Fruit fly (Drosophila melanogaster) whole organism, embryonic: ENCODE results near the gene Lim3.
A peak's percentile ranks its signal among the peaks of the same experiment; 100 is the strongest.

Experiments
- CG11560 ChIP-seq: fragments of 200-800 bp; sonication (Bioruptor generic); IDR thresholded peaks from 3 replicates; pipeline ENCODE4 v1.3.6; 2022; ENCODE audit warnings: missing biosample characterization, missing genetic modification characterization
- CG12219 ChIP-seq: fragments of 200-800 bp; sonication (Bioruptor generic); optimal IDR thresholded peaks from 3 replicates; lab custom pipeline; 2018; ENCODE audit warnings: missing biosample characterization, mild to moderate bottlenecking, missing genetic modification characterization
- CG12659 ChIP-seq: fragments of 200-800 bp; sonication (Bioruptor generic); optimal IDR thresholded peaks from 3 replicates; lab custom pipeline; 2017; ENCODE audit warnings: mild to moderate bottlenecking, missing biosample characterization, missing genetic modification reagents, missing genetic modification characterization
- CG13287 ChIP-seq: fragments of 200-800 bp; sonication (Bioruptor generic); IDR thresholded peaks from 2 replicates; pipeline ENCODE4 v1.3.6; 2022; ENCODE audit warnings: missing biosample characterization, missing genetic modification characterization; ENCODE audit not compliant: partially characterized antibody
- CG13424 ChIP-seq: fragments of 200-800 bp; sonication (Bioruptor generic); optimal IDR thresholded peaks from 2 replicates; lab custom pipeline; 2019; ENCODE audit warnings: missing biosample characterization, mild to moderate bottlenecking, missing genetic modification characterization, moderate library complexity
- CG14860 ChIP-seq: fragments of 200-800 bp; sonication (Bioruptor generic); IDR thresholded peaks from 3 replicates; pipeline ENCODE4 v1.3.6; 2022; ENCODE audit warnings: missing biosample characterization, missing genetic modification characterization; ENCODE audit not compliant: partially characterized antibody
- CG1529 ChIP-seq: fragments of 200-800 bp; sonication (Bioruptor generic); optimal IDR thresholded peaks from 3 replicates; lab custom pipeline; 2018; ENCODE audit warnings: missing biosample characterization, missing genetic modification characterization
- CG16815 ChIP-seq: fragments of 200-800 bp; sonication (Bioruptor generic); optimal IDR thresholded peaks from 3 replicates; lab custom pipeline; 2017; ENCODE audit warnings: missing biosample characterization, mild to moderate bottlenecking, missing genetic modification characterization
- CG30020 ChIP-seq: fragments of 200-800 bp; optimal IDR thresholded peaks from 2 replicates; lab custom pipeline; 2019; ENCODE audit warnings: missing biosample characterization, mild to moderate bottlenecking, missing genetic modification characterization, moderate library complexity
- CG31441 ChIP-seq: fragments of 200-800 bp; sonication (Bioruptor generic); IDR thresholded peaks from 2 replicates; pipeline ENCODE4 v1.3.6; 2022; ENCODE audit warnings: missing biosample characterization, missing genetic modification characterization
- CG3281 ChIP-seq: fragments of 200-800 bp; sonication (Bioruptor generic); optimal IDR thresholded peaks from 3 replicates; lab custom pipeline; 2017; ENCODE audit warnings: missing biosample characterization, mild to moderate bottlenecking, missing genetic modification characterization
- CG4730 ChIP-seq: fragments of 200-800 bp; sonication (Bioruptor generic); IDR thresholded peaks from 2 replicates; pipeline ENCODE4 v1.3.6; 2022; ENCODE audit warnings: missing biosample characterization, missing genetic modification characterization
- CG6791 ChIP-seq: fragments of 200-800 bp; sonication (Bioruptor generic); IDR thresholded peaks from 3 replicates; pipeline ENCODE4 v1.3.6; 2022; ENCODE audit warnings: missing biosample characterization, missing genetic modification characterization; ENCODE audit not compliant: partially characterized antibody
- CG7357 ChIP-seq: fragments of 200-800 bp; sonication (Bioruptor generic); IDR thresholded peaks from 3 replicates; pipeline ENCODE4 v1.3.6; 2022; ENCODE audit warnings: missing biosample characterization, missing genetic modification characterization
- CG7987 ChIP-seq: fragments of 200-800 bp; sonication (Bioruptor generic); optimal IDR thresholded peaks from 2 replicates; lab custom pipeline; 2018; ENCODE audit warnings: missing biosample characterization, mild to moderate bottlenecking, missing genetic modification characterization, moderate library complexity
- CG9437 ChIP-seq: fragments of 200-800 bp; sonication (Bioruptor generic); optimal IDR thresholded peaks from 2 replicates; lab custom pipeline; 2018; ENCODE audit warnings: missing biosample characterization, mild to moderate bottlenecking, missing genetic modification characterization
- D ChIP-seq, 2 experiments: fragments of 200-800 bp in 1 of 2; fragments of >200 bp in 1 of 2; sonication (Bioruptor generic) in 1 of 2; optimal IDR thresholded peaks; 2 replicates in 1 of 2; 3 replicates in 1 of 2; lab custom pipeline; 2017; ENCODE audit warnings: mild to moderate bottlenecking in 1 of 2, missing biosample characterization in 1 of 2, missing genetic modification characterization in 1 of 2, missing genetic modification reagents in 1 of 2
- Dp ChIP-seq: fragments of 200-800 bp; sonication (Bioruptor generic); optimal IDR thresholded peaks from 2 replicates; lab custom pipeline; 2018; ENCODE audit warnings: missing biosample characterization, mild to moderate bottlenecking, missing genetic modification characterization, moderate library complexity
- Gsc ChIP-seq: fragments of 200-800 bp; sonication (Bioruptor generic); IDR thresholded peaks from 2 replicates; pipeline ENCODE4 v1.3.6; 2022; ENCODE audit warnings: missing biosample characterization, missing genetic modification characterization
- HLH4C ChIP-seq: fragments of 200-800 bp; sonication (Bioruptor generic); IDR thresholded peaks from 3 replicates; pipeline ENCODE4 v1.3.6; 2022; ENCODE audit warnings: missing biosample characterization, missing genetic modification characterization; ENCODE audit not compliant: partially characterized antibody
- Hr39 ChIP-seq: fragments of >200 bp; optimal IDR thresholded peaks from 2 replicates; lab custom pipeline; 2017
- MBD-R2 ChIP-seq: fragments of 200-800 bp; sonication (Bioruptor generic); IDR thresholded peaks from 2 replicates; pipeline ENCODE4 v1.3.6; 2022; ENCODE audit warnings: missing biosample characterization, missing genetic modification characterization
- Oli ChIP-seq: fragments of 200-800 bp; sonication (Bioruptor generic); optimal IDR thresholded peaks from 2 replicates; lab custom pipeline; 2018; ENCODE audit warnings: missing biosample characterization, mild to moderate bottlenecking, missing genetic modification characterization, moderate library complexity
- Opbp ChIP-seq: fragments of 200-800 bp; sonication (Bioruptor generic); IDR thresholded peaks from 3 replicates; pipeline ENCODE4 v1.3.6; 2022; ENCODE audit warnings: missing biosample characterization, missing genetic modification characterization; ENCODE audit not compliant: partially characterized antibody
- Optix ChIP-seq: fragments of 200-800 bp; sonication (Bioruptor generic); IDR thresholded peaks from 3 replicates; pipeline ENCODE4 v1.3.6; 2022; ENCODE audit warnings: missing biosample characterization, missing genetic modification characterization
- PHDP ChIP-seq: fragments of 200-800 bp; sonication (Bioruptor generic); optimal IDR thresholded peaks from 3 replicates; lab custom pipeline; 2018; ENCODE audit warnings: missing biosample characterization, mild to moderate bottlenecking, missing genetic modification characterization, moderate library complexity
- Side ChIP-seq: fragments of 200-800 bp; sonication (Bioruptor generic); optimal IDR thresholded peaks from 2 replicates; lab custom pipeline; 2016; ENCODE audit warnings: missing biosample characterization, missing genetic modification characterization
- Sin3A ChIP-seq: fragments of >200 bp; optimal IDR thresholded peaks from 2 replicates; lab custom pipeline; 2018
- Sox102F ChIP-seq: fragments of 200-800 bp; sonication (Bioruptor generic); optimal IDR thresholded peaks from 2 replicates; lab custom pipeline; 2018; ENCODE audit warnings: missing biosample characterization, mild to moderate bottlenecking, missing genetic modification characterization, moderate library complexity
- abd-A ChIP-seq: fragments of 200-800 bp; sonication (Bioruptor generic); optimal IDR thresholded peaks from 3 replicates; lab custom pipeline; 2019; ENCODE audit warnings: missing biosample characterization, mild to moderate bottlenecking, missing genetic modification characterization, moderate library complexity
- ato ChIP-seq: fragments of 200-800 bp; sonication (Bioruptor generic); IDR thresholded peaks from 2 replicates; pipeline ENCODE4 v1.3.6; 2022; ENCODE audit warnings: missing biosample characterization, missing genetic modification characterization; ENCODE audit not compliant: partially characterized antibody
- crol ChIP-seq: fragments of 200-800 bp; sonication (Bioruptor generic); IDR thresholded peaks from 2 replicates; pipeline ENCODE4 v1.3.6; 2022; ENCODE audit warnings: missing biosample characterization, missing genetic modification characterization
- en ChIP-seq: fragments of 200-800 bp; sonication (Bioruptor generic); optimal IDR thresholded peaks from 2 replicates; lab custom pipeline; 2016; ENCODE audit warnings: missing biosample characterization, missing genetic modification characterization
- hb ChIP-seq: fragments of 200-800 bp; sonication (Bioruptor generic); IDR thresholded peaks from 3 replicates; pipeline ENCODE4 v1.3.6; 2022; ENCODE audit warnings: missing biosample characterization, missing genetic modification characterization; ENCODE audit not compliant: partially characterized antibody
- hbn ChIP-seq: fragments of 200-800 bp; sonication (Bioruptor generic); IDR thresholded peaks from 2 replicates; pipeline ENCODE4 v1.3.6; 2022; ENCODE audit warnings: missing biosample characterization, missing genetic modification characterization; ENCODE audit not compliant: partially characterized antibody
- lbe ChIP-seq: fragments of 200-800 bp; sonication (Bioruptor generic); optimal IDR thresholded peaks from 2 replicates; lab custom pipeline; 2016; ENCODE audit warnings: missing biosample characterization, mild to moderate bottlenecking, missing genetic modification characterization
- nerfin-2 ChIP-seq: fragments of 200-800 bp; sonication (Bioruptor generic); IDR thresholded peaks from 2 replicates; pipeline ENCODE4 v1.3.6; 2022; ENCODE audit warnings: missing biosample characterization, missing genetic modification characterization; ENCODE audit not compliant: partially characterized antibody
- onecut ChIP-seq: fragments of 200-800 bp; sonication (Bioruptor generic); IDR thresholded peaks from 2 replicates; pipeline ENCODE4 v1.3.6; 2022; ENCODE audit warnings: missing biosample characterization, missing genetic modification characterization
- phol ChIP-seq: fragments of 200-800 bp; sonication (Bioruptor generic); optimal IDR thresholded peaks from 3 replicates; lab custom pipeline; 2018; ENCODE audit warnings: missing biosample characterization, mild to moderate bottlenecking, missing genetic modification characterization, moderate library complexity
- pzg ChIP-seq: fragments of 200-800 bp; sonication (Bioruptor generic); optimal IDR thresholded peaks from 3 replicates; lab custom pipeline; 2018; ENCODE audit warnings: missing biosample characterization, mild to moderate bottlenecking, missing genetic modification characterization, moderate library complexity
- row ChIP-seq: fragments of 200-800 bp; sonication (Bioruptor generic); IDR thresholded peaks from 3 replicates; pipeline ENCODE4 v1.3.6; 2022; ENCODE audit warnings: missing biosample characterization, missing genetic modification characterization
- sens ChIP-seq: fragments of 200-800 bp; sonication (Bioruptor generic); peaks from one replicate; lab custom pipeline; 2016; ENCODE audit warnings: missing biosample characterization, missing genetic modification characterization
- ssp ChIP-seq: fragments of 200-800 bp; sonication (Bioruptor generic); IDR thresholded peaks from 2 replicates; pipeline ENCODE4 v1.3.6; 2022; ENCODE audit warnings: missing biosample characterization, missing genetic modification characterization
- stwl ChIP-seq: fragments of 200-800 bp; sonication (Bioruptor generic); optimal IDR thresholded peaks from 3 replicates; lab custom pipeline; 2018; ENCODE audit warnings: missing biosample characterization, mild to moderate bottlenecking, missing genetic modification characterization, moderate library complexity
- tna ChIP-seq: fragments of 200-800 bp; sonication (Bioruptor generic); IDR thresholded peaks from 2 replicates; pipeline ENCODE4 v1.3.6; 2022; ENCODE audit warnings: missing biosample characterization, missing genetic modification characterization; ENCODE audit not compliant: partially characterized antibody
- trem ChIP-seq: fragments of 200-800 bp; optimal IDR thresholded peaks from 3 replicates; lab custom pipeline; 2019; ENCODE audit warnings: missing biosample characterization, mild to moderate bottlenecking, missing genetic modification characterization, moderate library complexity
- unc-4 ChIP-seq: fragments of 200-800 bp; sonication (Bioruptor generic); IDR thresholded peaks from 2 replicates; pipeline ENCODE4 v1.3.6; 2022; ENCODE audit warnings: missing biosample characterization, missing genetic modification characterization; ENCODE audit not compliant: partially characterized antibody
- z ChIP-seq: fragments of 200-800 bp; sonication (Bioruptor generic); IDR thresholded peaks from 3 replicates; pipeline ENCODE4 v1.3.6; 2022; ENCODE audit warnings: missing biosample characterization, missing genetic modification characterization
- zen2 ChIP-seq: fragments of 200-800 bp; sonication (Bioruptor generic); IDR thresholded peaks from 3 replicates; pipeline ENCODE4 v1.3.6; 2022; ENCODE audit warnings: missing biosample characterization, missing genetic modification characterization; ENCODE audit not compliant: partially characterized antibody

Lim3 gene

DNA sequence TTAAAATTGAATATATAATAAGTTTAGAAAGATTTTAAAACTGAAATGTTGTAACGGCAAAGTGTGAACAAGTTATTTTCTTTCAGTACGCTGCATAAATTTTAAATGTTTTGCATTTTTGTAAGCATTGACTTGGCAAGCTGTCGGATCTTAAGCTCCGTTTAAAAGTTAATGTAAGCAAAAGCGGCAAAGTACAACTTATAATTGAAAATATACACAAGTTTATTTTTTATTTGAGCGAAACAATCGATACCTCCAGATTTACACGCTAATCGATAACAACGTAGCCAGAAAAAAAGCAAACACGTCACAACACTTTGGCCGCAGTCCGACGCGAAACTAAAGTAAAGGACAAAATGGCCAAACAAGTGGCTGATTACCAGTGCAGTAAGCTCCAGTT, 66.6 kb downstream of the Lim3 start, which contains the start of gene Catsup (continued):
- TF ChIP-seq CG30020 (tag; lab: Kevin White, UChicago) = peak; percentile 78
- TF ChIP-seq CG16815 (GFP tag; lab: Kevin White, UChicago) = no peak
- TF ChIP-seq Dp (GFP tag; lab: Kevin White, UChicago) = peak; percentile 21
- TF ChIP-seq hb (GFP tag; lab: Robert Waterston, UW) = peak; percentile 58; the same call in 1 of the 3 replicates
- no peak for TF ChIP-seq CG7987 (GFP tag; lab: Kevin White, UChicago)
- TF ChIP-seq HLH4C (GFP tag; lab: Robert Waterston, UW) = peak; percentile 77
- peak; percentile 70 for TF ChIP-seq unc-4 (GFP tag; lab: Robert Waterston, UW)
- peak; percentile 67 for TF ChIP-seq hbn (GFP tag; lab: Robert Waterston, UW)
- no peak for TF ChIP-seq CG12219 (GFP tag; lab: Kevin White, UChicago)
- TF ChIP-seq CG7357 (GFP tag; lab: Robert Waterston, UW) = peak; percentile 82
- TF ChIP-seq abd-A (tag; lab: Kevin White, UChicago) = no peak
- TF ChIP-seq CG4730 (GFP tag; lab: Robert Waterston, UW) = no peak
- peak; percentile 20 for TF ChIP-seq Sin3A
- peak; percentile 17 for TF ChIP-seq phol
- TF ChIP-seq crol (GFP tag; lab: Robert Waterston, UW) = no peak
- peak; percentile 16 for TF ChIP-seq trem
- peak; percentile 56; the same call in 1 of the 2 replicates for TF ChIP-seq nerfin-2
- TF ChIP-seq Opbp (GFP tag; lab: Robert Waterston, UW) = peak; percentile 57; the same call in 1 of the 3 replicates
- TF ChIP-seq pzg (GFP tag; lab: Kevin White, UChicago) = peak; percentile 29
- peak; percentile 76 for TF ChIP-seq CG6791 (GFP tag; lab: Robert Waterston, UW)
- TF ChIP-seq lbe (GFP tag; lab: Kevin White, UChicago) = no peak
- no peak for TF ChIP-seq Side (GFP tag; lab: Kevin White, UChicago)
- no peak for TF ChIP-seq CG11560 (tag; lab: Robert Waterston, UW)
- TF ChIP-seq onecut (GFP tag; lab: Robert Waterston, UW) = no peak
- peak; percentile 71 for TF ChIP-seq MBD-R2 (GFP tag; lab: Robert Waterston, UW)
- TF ChIP-seq sens = peak; percentile 72
- no peak for TF ChIP-seq Gsc (GFP tag; lab: Robert Waterston, UW)
- peak; percentile 47; the same call in 2 of the 3 replicates for TF ChIP-seq CG14860 (GFP tag; lab: Robert Waterston, UW)
- TF ChIP-seq CG13287 (GFP tag; lab: Robert Waterston, UW) = peak; percentile 84
- TF ChIP-seq CG12659 (GFP tag; lab: Kevin White, UChicago) = peak; percentile 16
- TF ChIP-seq CG3281 (GFP tag; lab: Kevin White, UChicago) = no peak
- TF ChIP-seq zen2 (GFP tag; lab: Robert Waterston, UW) = peak; percentile 43; the same call in 1 of the 3 replicates
- peak; percentile 59 for TF ChIP-seq stwl (tag; lab: Kevin White, UChicago)
- no peak for TF ChIP-seq CG1529 (GFP tag; lab: Kevin White, UChicago)
- no peak for TF ChIP-seq D (optimal IDR thresholded peaks at IDR 0.05; lab: Kevin White, UChicago)
- no peak for TF ChIP-seq D (GFP tag; optimal IDR thresholded peaks at IDR 0.05; lab: Kevin White, UChicago)
- TF ChIP-seq ato (GFP tag; lab: Robert Waterston, UW) = 0 out of 2 replicates have a peak, but pooled peaks have one; percentile 18
- peak; percentile 74 for TF ChIP-seq ssp (GFP tag; lab: Robert Waterston, UW)
- TF ChIP-seq en (GFP tag; lab: Kevin White, UChicago) = no peak
- no peak for TF ChIP-seq CG13424
- no peak for TF ChIP-seq Optix (GFP tag; lab: Robert Waterston, UW)
- no peak for TF ChIP-seq Oli (tag; lab: Kevin White, UChicago)
- TF ChIP-seq Hr39 (lab: Kevin White, UChicago) = no peak
- no peak for TF ChIP-seq z (GFP tag; lab: Robert Waterston, UW)
- TF ChIP-seq CG9437 (GFP tag; lab: Kevin White, UChicago) = peak; percentile 21
- TF ChIP-seq Sox102F (GFP tag; lab: Kevin White, UChicago) = no peak
- TF ChIP-seq CG31441 (GFP tag; lab: Robert Waterston, UW) = no peak
- peak; percentile 14; the same call in 1 of the 3 replicates for TF ChIP-seq row
- peak; percentile 64 for TF ChIP-seq tna (GFP tag; lab: Robert Waterston, UW)
- no peak for TF ChIP-seq PHDP (tag; lab: Kevin White, UChicago)
